Worm (Caenorhabditis elegans): ENCODE results near the gene cdf-1.
A peak's percentile ranks its signal among the peaks of the same experiment; 100 is the strongest.

Gene cdf-1

ce11 chrX:6505008-6505407 lies at the start of gene cdf-1:
Gene cdf-1 (minus strand): TSS chrX:6505143.
- TF ChIP-seq flt-1 (GFP tag; IDR thresholded peaks at IDR 0.05) (no peak), ztf-23 (GFP tag; IDR thresholded peaks at IDR 0.05) (peak; percentile 27; the same call in 1 of the 2 replicates), cog-1 (tag; optimal IDR thresholded peaks at IDR 0.05) (peak; percentile 32)

DNA sequence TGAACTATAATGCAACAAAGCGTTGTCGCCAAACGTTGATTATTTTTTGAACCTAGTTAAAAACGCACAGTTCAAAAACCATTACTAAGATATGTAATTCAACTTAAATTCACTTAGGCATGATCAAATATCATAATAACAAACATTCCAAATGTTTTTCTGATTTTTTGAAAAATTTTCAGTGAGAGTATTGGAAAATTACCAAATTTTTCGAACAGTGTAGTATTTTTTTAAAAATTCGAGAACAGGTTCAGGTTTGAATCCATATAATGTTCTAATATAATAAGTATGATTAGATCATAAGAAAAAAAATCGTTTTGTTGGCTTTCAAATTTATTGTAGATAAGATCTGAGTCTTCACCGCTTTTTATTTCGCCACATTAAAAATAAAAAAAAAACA lies 48.7 kb upstream of the cdf-1 start:
- TF ChIP-seq med-1 (GFP tag; optimal IDR thresholded peaks at IDR 0.05; ENCODE audit: insufficient read depth) (no peak), flt-1 (GFP tag; IDR thresholded peaks at IDR 0.05) (no peak), tab-1 (GFP tag; IDR thresholded peaks at IDR 0.05) (no peak), T22C8.4 (GFP tag; IDR thresholded peaks at IDR 0.05) (no peak), klf-2 (GFP tag; conservative IDR thresholded peaks at IDR 0.05) (no peak)

DNA sequence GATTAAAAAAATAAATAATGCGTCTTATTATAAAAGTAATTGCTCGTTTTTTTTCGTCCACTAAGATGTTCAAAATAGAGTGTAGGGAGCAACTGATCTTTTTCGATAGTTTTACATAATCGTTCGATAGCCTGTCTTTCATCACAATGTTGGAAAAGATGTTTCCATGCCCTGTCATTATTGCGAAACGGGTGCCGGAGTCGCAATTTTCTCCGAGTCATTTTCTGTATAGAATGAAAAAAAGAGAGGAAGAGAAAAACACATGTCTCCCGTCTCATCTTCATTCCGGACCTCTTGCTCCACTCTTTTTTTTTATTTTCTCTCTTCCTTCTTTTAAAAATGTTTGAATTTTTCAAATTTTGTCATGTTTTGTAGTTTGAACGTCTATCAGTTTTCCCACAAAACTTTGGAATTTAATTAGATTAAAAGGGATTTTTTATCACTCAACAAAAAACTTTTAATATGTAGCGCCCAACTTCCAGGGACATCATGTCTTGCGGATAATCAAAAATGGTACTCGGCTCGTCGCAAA lies 47.9 kb upstream of the cdf-1 start, which contains the start of gene svh-2:
Gene svh-2 (plus strand): TSS at position 482 of the 532 bp plus-strand sequence.
- TF ChIP-seq klf-2 (GFP tag; conservative IDR thresholded peaks at IDR 0.05) (no peak), ztf-29 (GFP tag; IDR thresholded peaks at IDR 0.05) (no peak), flt-1 (GFP tag; IDR thresholded peaks at IDR 0.05) (no peak), ref-1 (GFP tag; conservative IDR thresholded peaks at IDR 0.05) (no peak), med-1 (GFP tag; optimal IDR thresholded peaks at IDR 0.05; ENCODE audit: insufficient read depth) (no peak), tab-1 (GFP tag; IDR thresholded peaks at IDR 0.05) (no peak), cog-1 (tag; optimal IDR thresholded peaks at IDR 0.05) (no peak)

DNA sequence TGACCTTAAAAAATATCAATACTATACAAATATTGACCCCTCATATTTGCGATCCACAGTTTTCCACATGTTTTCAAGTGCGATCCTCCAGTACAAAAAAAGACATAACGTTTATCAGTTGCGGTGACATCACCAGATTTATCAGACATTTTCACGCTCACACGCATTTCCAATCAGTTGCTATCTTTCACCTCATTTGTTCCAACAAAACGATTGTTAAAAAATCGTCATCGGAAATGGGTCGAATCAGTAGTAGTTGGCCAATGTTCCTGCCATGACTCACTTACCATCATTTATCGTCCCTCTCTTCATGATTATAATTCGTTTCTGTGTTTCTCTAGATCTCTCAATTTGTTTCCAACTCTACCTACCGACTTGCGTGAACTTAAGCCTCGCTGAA lies 46.7 kb upstream of the cdf-1 start:
- TF ChIP-seq tab-1 (GFP tag; IDR thresholded peaks at IDR 0.05) (no peak), T22C8.4 (GFP tag; IDR thresholded peaks at IDR 0.05) (no peak), cog-1 (tag; optimal IDR thresholded peaks at IDR 0.05) (no peak), med-1 (GFP tag; optimal IDR thresholded peaks at IDR 0.05; ENCODE audit: insufficient read depth) (no peak), ref-1 (GFP tag; conservative IDR thresholded peaks at IDR 0.05) (no peak), ztf-23 (GFP tag; IDR thresholded peaks at IDR 0.05) (no peak), ztf-29 (GFP tag; IDR thresholded peaks at IDR 0.05) (no peak), klf-2 (GFP tag; conservative IDR thresholded peaks at IDR 0.05) (no peak), flt-1 (GFP tag; IDR thresholded peaks at IDR 0.05) (no peak)

DNA sequence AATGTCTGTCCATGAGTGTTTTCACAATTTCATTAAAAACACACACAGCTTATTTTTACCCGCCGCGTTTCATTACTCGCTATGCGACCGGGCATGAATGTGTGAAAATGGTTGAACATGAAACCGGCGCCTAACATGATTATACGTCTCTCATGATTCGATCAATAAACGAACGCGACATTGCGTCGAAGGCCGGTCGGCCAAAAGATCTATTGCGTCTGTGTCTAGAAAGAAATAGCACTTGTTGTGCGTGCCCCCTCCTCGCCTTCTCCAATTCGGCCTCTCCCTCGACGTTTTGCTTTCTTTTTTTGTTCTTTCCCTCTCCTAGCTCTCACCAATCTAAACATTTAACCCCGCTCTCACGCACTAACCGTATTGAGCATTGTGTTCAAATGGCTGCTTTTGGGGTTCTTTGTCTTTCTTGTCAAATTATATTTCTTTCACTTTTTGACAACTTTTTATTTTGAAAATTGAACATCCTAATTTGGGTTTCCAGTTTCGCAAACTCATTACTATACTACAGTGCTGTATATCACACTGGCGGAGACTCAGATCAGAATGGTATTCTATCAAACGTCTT lies 46.2 kb upstream of the cdf-1 start:
- TF ChIP-seq cog-1 (tag; optimal IDR thresholded peaks at IDR 0.05) = no peak
- no peak for TF ChIP-seq ztf-23 (GFP tag; IDR thresholded peaks at IDR 0.05)

ce11 chrX:6543665-6544064 lies 38.7 kb upstream of the cdf-1 start:
- no peak for TF ChIP-seq ztf-29 (GFP tag; IDR thresholded peaks at IDR 0.05)
- no peak for TF ChIP-seq ref-1 (GFP tag; conservative IDR thresholded peaks at IDR 0.05)
- TF ChIP-seq flt-1 (GFP tag; IDR thresholded peaks at IDR 0.05) = no peak
- no peak for TF ChIP-seq klf-2 (GFP tag; conservative IDR thresholded peaks at IDR 0.05)
- no peak for TF ChIP-seq tab-1 (GFP tag; IDR thresholded peaks at IDR 0.05)
- TF ChIP-seq ztf-23 (GFP tag; IDR thresholded peaks at IDR 0.05) = no peak
- no peak for TF ChIP-seq med-1 (GFP tag; optimal IDR thresholded peaks at IDR 0.05; ENCODE audit: insufficient read depth)
- TF ChIP-seq T22C8.4 (GFP tag; IDR thresholded peaks at IDR 0.05) = no peak
- no peak for TF ChIP-seq cog-1 (tag; optimal IDR thresholded peaks at IDR 0.05)

ce11 chrX:6542692-6543091 lies 37.7 kb upstream of the cdf-1 start, which contains the start of gene T14E8.2:
Gene T14E8.2 (plus strand): TSS chrX:6542992.
- no peak for TF ChIP-seq T22C8.4 (GFP tag; IDR thresholded peaks at IDR 0.05)
- no peak for TF ChIP-seq cog-1 (tag; optimal IDR thresholded peaks at IDR 0.05)
- no peak for TF ChIP-seq flt-1 (GFP tag; IDR thresholded peaks at IDR 0.05)
- no peak for TF ChIP-seq klf-2 (GFP tag; conservative IDR thresholded peaks at IDR 0.05)
- TF ChIP-seq med-1 (GFP tag; optimal IDR thresholded peaks at IDR 0.05; ENCODE audit: insufficient read depth) = no peak
- no peak for TF ChIP-seq tab-1 (GFP tag; IDR thresholded peaks at IDR 0.05)
- TF ChIP-seq ref-1 (GFP tag; conservative IDR thresholded peaks at IDR 0.05) = no peak
- no peak for TF ChIP-seq ztf-29 (GFP tag; IDR thresholded peaks at IDR 0.05)
- no peak for TF ChIP-seq ztf-23 (GFP tag; IDR thresholded peaks at IDR 0.05)

ce11 chrX:6538068-6538467 lies 33.1 kb upstream of the cdf-1 start:
- TF ChIP-seq ztf-23 (GFP tag; IDR thresholded peaks at IDR 0.05) (no peak), cog-1 (tag; optimal IDR thresholded peaks at IDR 0.05) (no peak), ztf-29 (GFP tag; IDR thresholded peaks at IDR 0.05) (no peak), med-1 (GFP tag; optimal IDR thresholded peaks at IDR 0.05; ENCODE audit: insufficient read depth) (no peak), klf-2 (GFP tag; conservative IDR thresholded peaks at IDR 0.05) (no peak), flt-1 (GFP tag; IDR thresholded peaks at IDR 0.05) (no peak)

- no peak for TF ChIP-seq cog-1 (tag; optimal IDR thresholded peaks at IDR 0.05)
- TF ChIP-seq klf-2 (GFP tag; conservative IDR thresholded peaks at IDR 0.05) = no peak
- no peak for TF ChIP-seq tab-1 (GFP tag; IDR thresholded peaks at IDR 0.05)
- no peak for TF ChIP-seq T22C8.4 (GFP tag; IDR thresholded peaks at IDR 0.05)
- TF ChIP-seq ztf-29 (GFP tag; IDR thresholded peaks at IDR 0.05) = no peak
- no peak for TF ChIP-seq flt-1 (GFP tag; IDR thresholded peaks at IDR 0.05)
- no peak for TF ChIP-seq ref-1 (GFP tag; conservative IDR thresholded peaks at IDR 0.05)
- TF ChIP-seq med-1 (GFP tag; optimal IDR thresholded peaks at IDR 0.05; ENCODE audit: insufficient read depth) = no peak
- no peak for TF ChIP-seq ztf-23 (GFP tag; IDR thresholded peaks at IDR 0.05)
These were observed 31.8 kb upstream of the cdf-1 start, which contains the start of gene ilys-5 for ce11 chrX:6536701-6537279. Gene ilys-5 (minus strand): TSS chrX:6536840.

DNA sequence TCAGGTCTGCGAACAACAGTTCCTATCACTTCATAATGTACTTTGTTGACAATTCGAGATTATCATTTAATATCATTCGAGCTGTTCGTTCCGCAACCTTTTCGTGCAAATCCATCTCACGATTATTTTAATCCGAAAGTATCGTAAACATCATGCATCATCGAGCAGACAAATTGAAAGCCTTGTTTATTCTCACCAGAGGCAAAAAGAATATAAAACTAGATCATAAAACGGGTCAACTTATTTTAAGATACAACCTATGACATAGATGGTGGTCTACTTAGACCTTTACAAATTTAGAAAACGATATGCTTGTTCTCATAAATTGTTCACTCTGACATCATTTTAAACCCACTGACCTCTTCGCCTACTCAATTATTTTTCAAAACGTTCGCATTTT lies 28.1 kb upstream of the cdf-1 start:
- TF ChIP-seq ztf-23 (GFP tag; IDR thresholded peaks at IDR 0.05) (no peak), ref-1 (GFP tag; conservative IDR thresholded peaks at IDR 0.05) (no peak), med-1 (GFP tag; optimal IDR thresholded peaks at IDR 0.05; ENCODE audit: insufficient read depth) (no peak), flt-1 (GFP tag; IDR thresholded peaks at IDR 0.05) (no peak), T22C8.4 (GFP tag; IDR thresholded peaks at IDR 0.05) (no peak), ztf-29 (GFP tag; IDR thresholded peaks at IDR 0.05) (no peak), klf-2 (GFP tag; conservative IDR thresholded peaks at IDR 0.05) (no peak), cog-1 (tag; optimal IDR thresholded peaks at IDR 0.05) (no peak), tab-1 (GFP tag; IDR thresholded peaks at IDR 0.05) (no peak)
